Fruit fly (Drosophila melanogaster): ENCODE measurements around the gene CG32269.

The CG32269 gene

DNA sequence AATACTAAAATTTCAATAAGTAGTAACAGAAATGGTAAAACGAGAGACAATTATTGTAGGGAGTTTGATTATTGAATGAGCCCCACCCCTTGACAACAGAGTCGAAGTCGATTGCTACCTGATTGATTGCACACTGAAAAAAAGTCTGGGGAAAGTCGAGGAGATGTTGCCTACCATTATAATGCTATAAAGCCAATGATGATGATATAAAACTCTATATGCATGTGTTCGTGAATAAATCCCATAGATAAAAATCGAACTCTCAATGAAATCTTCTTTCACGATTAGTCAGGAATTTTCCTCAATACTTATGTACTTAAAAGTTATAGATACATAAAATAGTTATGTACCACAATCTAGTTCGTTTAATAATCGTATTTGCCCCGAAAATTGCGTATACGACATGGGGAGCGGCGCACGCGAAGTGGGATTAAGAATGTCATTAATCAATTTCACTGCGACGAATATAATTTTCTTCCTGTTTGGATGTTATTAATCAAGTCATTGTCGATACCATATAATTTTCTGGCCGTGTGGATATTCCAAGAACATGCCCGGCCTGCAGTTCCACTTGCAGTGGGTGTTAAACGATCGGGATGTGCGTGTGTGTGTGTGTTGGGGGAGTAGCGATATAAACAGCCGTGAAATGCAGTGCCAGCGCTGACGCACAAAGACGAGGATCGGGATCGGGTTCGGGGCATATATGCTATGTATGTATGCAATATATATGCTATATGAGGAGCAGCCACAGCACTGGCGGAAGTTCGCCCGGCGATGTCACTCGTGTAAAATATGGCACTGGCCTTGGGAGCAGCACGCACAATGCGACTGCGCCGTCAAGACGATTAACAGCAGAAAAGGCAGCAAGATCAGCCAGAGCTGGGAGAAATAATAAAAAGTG lies 35.7 kb upstream of the CG32269 start, which contains the start of gene CG12078:
Gene CG12078 (minus strand): TSS at position 51 of the 901 bp plus-strand sequence.
- peak; percentile 16 for TF ChIP-seq CG8159 (tag; optimal IDR thresholded peaks at IDR 0.05)
- TF ChIP-seq Snoo (tag; optimal IDR thresholded peaks at IDR 0.05) = no peak
- no peak for TF ChIP-seq CG34367 (tag; optimal IDR thresholded peaks at IDR 0.05)
- peak; percentile 23 for TF ChIP-seq CG9948 (tag; optimal IDR thresholded peaks at IDR 0.05)
- peak; percentile 93 for TF ChIP-seq EcR (GFP tag; optimal IDR thresholded peaks at IDR 0.05)
- TF ChIP-seq Pif1A (GFP tag; optimal IDR thresholded peaks at IDR 0.05) = peak; percentile 7
- no peak for TF ChIP-seq Pif1B (GFP tag; optimal IDR thresholded peaks at IDR 0.05)
- no peak for TF ChIP-seq rn (GFP tag; IDR thresholded peaks at IDR 0.05)

DNA sequence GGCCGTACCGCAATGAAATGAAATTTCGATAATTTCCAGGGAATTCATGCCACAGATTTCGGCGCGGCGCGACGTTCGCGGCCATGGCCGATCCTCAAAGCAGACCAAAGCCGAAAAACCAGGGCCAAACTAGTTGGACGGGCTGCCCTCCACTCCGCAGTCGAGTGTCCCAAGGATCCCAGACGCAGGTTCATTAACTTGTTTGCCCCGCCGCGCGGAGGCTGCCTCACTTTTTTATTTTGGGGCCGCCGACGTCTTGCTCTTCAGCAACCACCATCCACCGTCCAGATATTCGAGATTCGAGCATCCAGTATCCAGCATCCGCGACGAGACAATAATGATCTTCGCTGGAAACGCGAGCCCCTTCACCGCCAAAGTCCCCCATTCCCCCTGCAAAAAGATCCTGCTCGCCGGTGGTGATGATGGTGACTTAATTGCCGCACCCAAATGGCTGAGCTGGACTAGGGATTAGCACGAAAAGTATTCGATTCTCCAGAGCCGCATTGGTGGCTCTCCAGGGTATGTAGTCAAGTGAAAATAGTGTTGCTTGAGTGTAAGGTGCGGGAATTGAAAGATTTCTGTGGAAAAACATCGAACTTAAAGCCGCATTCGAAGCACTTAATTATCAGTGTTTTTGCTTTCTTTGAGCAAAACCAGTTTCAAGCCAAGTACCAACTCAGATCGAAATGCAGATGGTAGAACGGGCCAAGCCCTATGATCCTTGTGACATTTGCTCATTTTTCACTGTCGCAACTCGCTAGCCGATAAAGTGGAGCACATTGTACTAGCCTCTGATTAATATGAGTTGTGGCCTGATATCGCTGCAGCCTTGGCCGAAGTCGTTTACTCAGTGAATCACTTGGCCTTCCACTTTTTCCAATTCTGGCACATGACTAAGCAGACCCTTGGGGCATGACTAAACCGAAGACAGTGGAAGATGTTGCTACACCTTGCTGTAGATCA lies 33.6 kb upstream of the CG32269 start:
- TF ChIP-seq CG17806 (tag; optimal IDR thresholded peaks at IDR 0.05) (no peak), CG8159 (tag; optimal IDR thresholded peaks at IDR 0.05) (peak; percentile 6), CG34367 (tag; optimal IDR thresholded peaks at IDR 0.05) (peak; percentile 8), fd96Ca (GFP tag; IDR thresholded peaks at IDR 0.05) (0 out of 3 replicates have a peak, but pooled peaks have one; percentile 25), Pif1B (GFP tag; optimal IDR thresholded peaks at IDR 0.05) (peak; percentile 9), CG12605 (GFP tag; IDR thresholded peaks at IDR 0.05) (no peak), Snoo (tag; optimal IDR thresholded peaks at IDR 0.05) (peak; percentile 83), Ets98B (GFP tag; IDR thresholded peaks at IDR 0.05) (no peak), rn (GFP tag; IDR thresholded peaks at IDR 0.05) (no peak), CG13204 (GFP tag; optimal IDR thresholded peaks at IDR 0.05) (peak; percentile 53), CG15710 (tag; optimal IDR thresholded peaks at IDR 0.05) (peak; percentile 24), CG10348 (GFP tag; IDR thresholded peaks at IDR 0.05) (no peak), CG32121 (GFP tag; IDR thresholded peaks at IDR 0.05) (0 out of 2 replicates have a peak, but pooled peaks have one; percentile 12), CG9948 (tag; optimal IDR thresholded peaks at IDR 0.05) (no peak), Pif1A (GFP tag; optimal IDR thresholded peaks at IDR 0.05) (peak; percentile 10), CG14655 (GFP tag; optimal IDR thresholded peaks at IDR 0.05) (peak; percentile 4), gl (tag; optimal IDR thresholded peaks at IDR 0.05) (no peak), EcR (GFP tag; optimal IDR thresholded peaks at IDR 0.05) (peak; percentile 94), CG4496 (GFP tag; IDR thresholded peaks at IDR 0.05) (no peak)

DNA sequence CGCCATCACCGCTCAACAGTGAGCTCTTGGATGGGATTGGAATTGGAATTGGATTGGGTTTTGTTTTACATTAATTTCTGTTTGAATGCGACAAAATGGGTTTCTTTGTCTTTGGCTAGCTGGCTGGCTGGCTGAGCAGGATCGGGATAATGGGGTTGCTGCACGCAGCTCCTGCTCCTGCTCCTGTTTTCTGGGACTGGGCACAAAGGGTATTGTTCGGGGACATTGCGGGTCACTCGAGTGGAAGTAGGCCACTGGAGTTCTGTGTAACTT lies 32.5 kb upstream of the CG32269 start:
- TF ChIP-seq CG4496 (GFP tag; IDR thresholded peaks at IDR 0.05) (no peak), EcR (GFP tag; optimal IDR thresholded peaks at IDR 0.05) (peak; percentile 97)

DNA sequence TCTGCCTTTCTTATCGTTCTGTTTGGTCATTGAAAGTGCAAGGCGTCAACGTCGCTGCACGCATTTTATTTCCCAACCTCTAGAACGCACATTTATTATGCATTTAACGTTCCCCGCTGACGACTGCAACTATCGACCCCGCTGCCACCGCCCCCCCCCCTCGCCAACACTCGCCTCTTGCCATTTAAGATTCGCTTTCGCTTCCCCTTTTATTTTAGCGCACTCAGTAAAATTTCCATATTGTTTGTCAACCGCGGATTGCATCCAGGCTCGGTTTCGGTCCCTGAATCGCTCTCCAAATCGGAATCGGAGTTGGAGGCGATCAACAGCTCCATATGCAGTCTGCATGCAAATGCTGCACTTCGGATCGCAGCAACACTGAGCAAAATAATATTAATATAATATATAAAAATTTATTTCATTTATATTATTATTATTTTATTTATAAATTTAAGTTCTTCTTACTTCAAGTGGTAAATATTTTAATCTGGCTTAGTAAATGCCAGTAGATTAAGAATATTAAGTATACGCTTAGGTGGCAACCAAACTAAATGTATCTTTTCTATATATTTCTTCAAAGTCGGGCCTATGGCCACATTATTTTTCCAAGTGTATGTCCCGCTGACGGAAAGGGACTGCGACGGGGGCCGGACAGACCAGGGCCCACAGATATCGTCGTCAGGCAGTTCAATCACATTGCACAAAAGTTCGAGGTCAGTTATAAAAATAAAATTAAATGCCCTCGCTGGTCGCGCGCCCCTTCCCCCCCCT lies 32.0 kb upstream of the CG32269 start:
- TF ChIP-seq CG13204 (GFP tag; optimal IDR thresholded peaks at IDR 0.05) (peak; percentile 97), Ets98B (GFP tag; IDR thresholded peaks at IDR 0.05) (peak; percentile 69), gl (tag; optimal IDR thresholded peaks at IDR 0.05) (peak; percentile 87), CG10348 (GFP tag; IDR thresholded peaks at IDR 0.05) (no peak), CG17806 (tag; optimal IDR thresholded peaks at IDR 0.05) (peak; percentile 97), rn (GFP tag; IDR thresholded peaks at IDR 0.05) (peak; percentile 79), CG9948 (tag; optimal IDR thresholded peaks at IDR 0.05) (peak; percentile 98), CG32121 (GFP tag; IDR thresholded peaks at IDR 0.05) (peak; percentile 73), CG12605 (GFP tag; IDR thresholded peaks at IDR 0.05) (peak; percentile 71), CG8301 (tag; optimal IDR thresholded peaks at IDR 0.05) (peak; percentile 84), fd96Ca (GFP tag; IDR thresholded peaks at IDR 0.05) (peak; percentile 71; the same call in 2 of the 3 replicates), D1 (tag; optimal IDR thresholded peaks at IDR 0.05) (peak; percentile 95), CG4496 (GFP tag; IDR thresholded peaks at IDR 0.05) (peak; percentile 84), CG8159 (tag; optimal IDR thresholded peaks at IDR 0.05) (peak; percentile 99), Pif1A (GFP tag; optimal IDR thresholded peaks at IDR 0.05) (peak; percentile 91), CG34367 (tag; optimal IDR thresholded peaks at IDR 0.05) (peak; percentile 97), EcR (GFP tag; optimal IDR thresholded peaks at IDR 0.05) (peak; percentile 60), CG15710 (tag; optimal IDR thresholded peaks at IDR 0.05) (peak; percentile 99), CG14655 (GFP tag; optimal IDR thresholded peaks at IDR 0.05) (peak; percentile 95), Pif1B (GFP tag; optimal IDR thresholded peaks at IDR 0.05) (peak; percentile 90), Snoo (tag; optimal IDR thresholded peaks at IDR 0.05) (peak; percentile 87)
